Fruit fly (Drosophila melanogaster): ENCODE data around the gene CG4619.

The CG4619 gene

DNA sequence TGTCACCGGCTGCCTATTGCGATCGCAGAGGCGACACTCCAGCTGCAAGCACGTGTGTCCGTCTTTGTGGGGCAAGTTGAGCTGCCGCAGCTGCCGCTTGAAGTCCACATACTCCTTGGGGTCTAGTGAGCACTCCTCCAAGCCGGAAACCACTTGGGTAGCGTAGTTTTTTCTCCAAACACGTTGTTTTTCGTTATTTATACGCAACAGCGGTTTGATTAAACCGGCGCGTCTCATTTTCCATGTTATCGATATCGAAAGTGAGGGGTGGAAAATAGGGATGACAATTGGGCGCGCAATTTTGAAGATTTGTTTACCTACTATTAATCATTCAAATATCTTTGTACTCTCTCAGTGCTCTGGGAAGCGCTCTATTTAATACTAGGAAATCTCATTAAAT, 45.5 kb upstream of the CG4619 start, which contains the start of gene mtDNA-helicase (continued):
- TF ChIP-seq CG8290 (GFP tag; optimal IDR thresholded peaks at IDR 0.05): no peak
- peak in 1 of 2 experiments; percentile 4 for TF ChIP-seq CG8290 (tag; optimal IDR thresholded peaks at IDR 0.05)
- TF ChIP-seq gro (GFP tag; optimal IDR thresholded peaks at IDR 0.05): no peak
- TF ChIP-seq CTCF (GFP tag; optimal IDR thresholded peaks at IDR 0.05): no peak
- no peak for TF ChIP-seq CG14965 (GFP tag; optimal IDR thresholded peaks at IDR 0.05; ENCODE audit: borderline replicate concordance)
- peak; percentile 51; the same call in 1 of the 2 replicates for TF ChIP-seq hbn (GFP tag; IDR thresholded peaks at IDR 0.05; ENCODE audit: partially characterized antibody)
- no peak for TF ChIP-seq Deaf1 (tag; optimal IDR thresholded peaks at IDR 0.05)
- TF ChIP-seq fd102C (GFP tag; optimal IDR thresholded peaks at IDR 0.05): no peak
- TF ChIP-seq en (GFP tag; optimal IDR thresholded peaks at IDR 0.05): no peak
- TF ChIP-seq ro (GFP tag; IDR thresholded peaks at IDR 0.05): no peak
- TF ChIP-seq Oaz (GFP tag; IDR thresholded peaks at IDR 0.05): no peak
- TF ChIP-seq CG6175 (GFP tag; IDR thresholded peaks at IDR 0.05): no peak
- no peak for TF ChIP-seq CG3995 (GFP tag; optimal IDR thresholded peaks at IDR 0.05)
- TF ChIP-seq slp2 (GFP tag; optimal IDR thresholded peaks at IDR 0.05): no peak
- no peak for TF ChIP-seq fru (optimal IDR thresholded peaks at IDR 0.05)
- peak; percentile 16 for TF ChIP-seq CG34376 (GFP tag; optimal IDR thresholded peaks at IDR 0.05)

DNA sequence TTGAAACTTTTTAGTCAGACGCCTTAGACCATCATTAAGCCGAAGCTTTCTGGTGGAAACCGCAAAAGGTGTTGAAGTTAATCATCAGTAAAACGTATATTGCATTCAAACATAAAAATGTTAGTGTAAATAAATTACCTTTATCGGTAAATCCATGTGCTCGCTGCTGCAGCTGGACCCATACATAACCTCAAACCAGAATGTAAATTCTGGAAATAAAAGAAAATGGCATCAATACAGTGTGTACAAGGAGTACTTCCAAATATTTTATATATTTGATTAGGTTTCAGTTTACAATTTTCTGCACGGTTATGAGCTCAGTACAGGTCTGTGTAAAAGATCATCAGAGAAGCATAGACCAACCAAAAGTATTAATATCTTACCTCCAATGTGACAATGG, 44.5 kb upstream of the CG4619 start:
- TF ChIP-seq CG16779 (GFP tag; IDR thresholded peaks at IDR 0.05): 0 out of 2 replicates have a peak, but pooled peaks have one; percentile 22
- peak; percentile 70 for TF ChIP-seq Ets65A (GFP tag)
- TF ChIP-seq bigmax (GFP tag; optimal IDR thresholded peaks at IDR 0.05): peak; percentile 91
- no peak for TF ChIP-seq Ets97D (GFP tag; optimal IDR thresholded peaks at IDR 0.05)

DNA sequence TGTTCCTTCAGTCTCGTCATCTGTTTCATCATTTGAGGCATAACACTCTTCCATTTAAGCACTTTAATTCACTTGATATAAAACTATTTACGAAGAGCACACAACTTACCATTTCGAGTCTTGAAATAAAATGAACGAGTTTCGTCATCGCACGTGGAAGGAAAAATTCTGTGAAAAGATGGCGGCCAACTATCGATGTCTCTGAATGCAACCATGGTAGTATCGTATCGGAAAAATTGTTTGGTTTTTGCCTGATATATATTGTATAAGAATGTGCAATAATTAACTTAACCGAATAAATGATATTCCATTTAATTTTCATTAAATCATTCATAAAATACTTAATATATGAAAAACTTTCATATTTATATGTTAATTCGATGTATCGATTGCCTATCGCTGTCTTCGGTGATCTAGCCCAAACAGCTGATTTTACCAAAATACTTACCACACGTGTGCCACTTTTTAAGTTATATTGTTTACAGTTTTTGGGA, 43.7 kb upstream of the CG4619 start, which contains the start of gene Bka:
Gene Bka (plus strand): TSS at position 417 of the 494 bp plus-strand sequence.
- TF ChIP-seq CG17186 (GFP tag; optimal IDR thresholded peaks at IDR 0.05) (peak; percentile 67), Lim3 (GFP tag; IDR thresholded peaks at IDR 0.05) (no peak), HLH3B (GFP tag; IDR thresholded peaks at IDR 0.05) (no peak), inv (GFP tag; IDR thresholded peaks at IDR 0.05; ENCODE audit: partially characterized antibody) (peak; percentile 97), cato (GFP tag; optimal IDR thresholded peaks at IDR 0.05; ENCODE audit: borderline replicate concordance) (peak; percentile 31), dan (GFP tag; IDR thresholded peaks at IDR 0.05) (no peak), CG11085 (GFP tag; IDR thresholded peaks at IDR 0.05) (no peak), pros (GFP tag; optimal IDR thresholded peaks at IDR 0.05) (peak; percentile 6), CG7745 (tag; optimal IDR thresholded peaks at IDR 0.05) (no peak), tio (GFP tag; optimal IDR thresholded peaks at IDR 0.05) (no peak), CG10654 (GFP tag; optimal IDR thresholded peaks at IDR 0.05) (no peak), gt (GFP tag; IDR thresholded peaks at IDR 0.05) (no peak), Hr3 (GFP tag; optimal IDR thresholded peaks at IDR 0.05) (no peak), H15 (GFP tag; IDR thresholded peaks at IDR 0.05) (no peak), org-1 (GFP tag; optimal IDR thresholded peaks at IDR 0.05) (peak; percentile 8), run (tag; optimal IDR thresholded peaks at IDR 0.05) (no peak), CG13296 (GFP tag; optimal IDR thresholded peaks at IDR 0.05) (peak; percentile 73), bab2 (GFP tag; optimal IDR thresholded peaks at IDR 0.05) (no peak), CG17802 (tag; optimal IDR thresholded peaks at IDR 0.05) (no peak), az2 (GFP tag; optimal IDR thresholded peaks at IDR 0.05) (peak; percentile 7), sima (GFP tag; optimal IDR thresholded peaks at IDR 0.05) (no peak), CG11456 (GFP tag; IDR thresholded peaks at IDR 0.05) (no peak), CG11247 (GFP tag; IDR thresholded peaks at IDR 0.05) (no peak), Atf3 (GFP tag; optimal IDR thresholded peaks at IDR 0.05) (no peak), CG32767 (GFP tag; IDR thresholded peaks at IDR 0.05) (no peak), CG9437 (GFP tag; optimal IDR thresholded peaks at IDR 0.05) (peak; percentile 63), ewg (GFP tag; optimal IDR thresholded peaks at IDR 0.05) (no peak), gcm2 (GFP tag; optimal IDR thresholded peaks at IDR 0.05) (no peak), Jarid2 (GFP tag; optimal IDR thresholded peaks at IDR 0.05) (peak; percentile 53), luna (GFP tag; optimal IDR thresholded peaks at IDR 0.05) (no peak), pnt (GFP tag; optimal IDR thresholded peaks at IDR 0.05) (no peak), jigr1 (GFP tag; IDR thresholded peaks at IDR 0.05) (no peak)
